Fruit fly (Drosophila melanogaster): ENCODE measurements around the gene bond.

bond gene

DNA sequence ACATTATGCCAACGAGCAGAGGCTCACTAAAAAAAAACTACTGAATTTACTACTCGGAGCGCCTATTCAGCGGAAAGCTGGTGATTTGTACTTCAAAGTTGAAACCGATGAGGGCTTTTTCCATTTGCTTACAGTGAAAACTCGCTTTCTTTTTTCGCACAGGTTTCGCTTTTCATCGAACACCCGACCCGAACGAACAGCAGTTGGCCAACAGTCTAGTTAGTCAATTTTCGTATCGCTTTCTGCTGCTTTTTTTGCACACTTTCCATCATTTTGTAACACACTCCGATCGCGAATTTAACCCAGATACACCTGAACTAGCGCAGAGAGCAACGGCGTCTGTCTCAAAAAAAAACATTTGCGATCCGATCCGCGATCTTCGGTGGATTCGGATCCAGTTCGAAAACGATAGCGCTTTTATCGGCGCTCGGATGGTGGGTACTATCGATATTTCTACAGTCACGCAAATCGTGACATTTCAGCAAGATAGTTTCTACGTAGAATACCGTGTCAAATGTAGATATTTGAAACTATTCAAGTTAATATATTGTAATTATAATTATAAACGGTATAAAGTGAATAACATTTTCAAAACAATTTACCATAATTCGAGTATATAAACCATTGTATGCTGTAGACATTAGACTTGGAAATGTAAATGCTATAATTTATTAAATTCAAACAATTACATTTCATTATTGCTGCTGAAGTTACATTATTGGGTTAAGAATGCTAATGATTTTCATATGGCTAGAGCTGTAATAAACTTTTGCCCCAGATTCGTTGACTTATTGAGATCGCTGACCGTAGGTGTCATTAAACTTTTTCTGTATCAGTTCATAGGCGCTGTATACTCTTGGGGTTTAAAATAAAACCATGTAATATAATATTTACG, 22.0 kb upstream of the bond start, which contains the start of gene CG5346 (continued):
- TF ChIP-seq CG18476 (GFP tag; optimal IDR thresholded peaks at IDR 0.05) (no peak), zen2 (GFP tag; IDR thresholded peaks at IDR 0.05; ENCODE audit: partially characterized antibody) (peak; percentile 36; the same call in 2 of the 3 replicates), lola (GFP tag; optimal IDR thresholded peaks at IDR 0.05) (no peak), CG11504 (tag; optimal IDR thresholded peaks at IDR 0.05) (no peak), row (GFP tag; IDR thresholded peaks at IDR 0.05) (peak; percentile 34; the same call in 2 of the 3 replicates), CG30431 (GFP tag; optimal IDR thresholded peaks at IDR 0.05) (no peak), gsb (GFP tag; IDR thresholded peaks at IDR 0.05) (no peak), bowl (GFP tag; IDR thresholded peaks at IDR 0.05) (no peak), CG10959 (GFP tag; IDR thresholded peaks at IDR 0.05) (no peak), p53 (GFP tag; optimal IDR thresholded peaks at IDR 0.05) (no peak), dm (GFP tag; optimal IDR thresholded peaks at IDR 0.05) (no peak), vnd (GFP tag; IDR thresholded peaks at IDR 0.05; ENCODE audit: partially characterized antibody) (peak; percentile 81), chm (GFP tag; IDR thresholded peaks at IDR 0.05) (no peak; the same call in 1 of the 2 replicates), CG9876 (GFP tag; optimal IDR thresholded peaks at IDR 0.05) (no peak), Bgb (GFP tag; IDR thresholded peaks at IDR 0.05; ENCODE audit: partially characterized antibody) (peak; percentile 95), CG7928 (GFP tag; optimal IDR thresholded peaks at IDR 0.05) (no peak), gcm2 (GFP tag; optimal IDR thresholded peaks at IDR 0.05) (no peak), CG10979 (tag; optimal IDR thresholded peaks at IDR 0.05) (no peak), org-1 (GFP tag; optimal IDR thresholded peaks at IDR 0.05) (no peak), cad (GFP tag; optimal IDR thresholded peaks at IDR 0.05) (no peak), CG11723 (GFP tag; optimal IDR thresholded peaks at IDR 0.05) (no peak), CG14667 (GFP tag; IDR thresholded peaks at IDR 0.05) (no peak), CG8924 (tag; optimal IDR thresholded peaks at IDR 0.05) (no peak), CG1603 (tag; optimal IDR thresholded peaks at IDR 0.05) (peak; percentile 38), nerfin-2 (GFP tag; IDR thresholded peaks at IDR 0.05; ENCODE audit: partially characterized antibody) (peak; percentile 78), CG17802 (tag; optimal IDR thresholded peaks at IDR 0.05) (no peak), HmgD (GFP tag; optimal IDR thresholded peaks at IDR 0.05) (no peak), CG8290 (GFP tag; optimal IDR thresholded peaks at IDR 0.05) (no peak), CG8290 (tag; optimal IDR thresholded peaks at IDR 0.05) (peak in 1 of 2 experiments; percentile 37), CG15514 (GFP tag; optimal IDR thresholded peaks at IDR 0.05) (peak; percentile 99), CG2116 (GFP tag; optimal IDR thresholded peaks at IDR 0.05) (peak; percentile 41), zf30C (GFP tag; optimal IDR thresholded peaks at IDR 0.05) (no peak), Camta (GFP tag; optimal IDR thresholded peaks at IDR 0.05) (no peak), br (optimal IDR thresholded peaks at IDR 0.05) (no peak), MESR4 (GFP tag; optimal IDR thresholded peaks at IDR 0.05) (peak; percentile 14), Dll (GFP tag; IDR thresholded peaks at IDR 0.05; ENCODE audit: partially characterized antibody) (peak; percentile 85), Antp (GFP tag; optimal IDR thresholded peaks at IDR 0.05) (no peak), CG10366 (GFP tag; IDR thresholded peaks at IDR 0.05) (no peak), Pdp1 (GFP tag; optimal IDR thresholded peaks at IDR 0.05) (no peak), sqz (GFP tag; optimal IDR thresholded peaks at IDR 0.05) (peak; percentile 60), Opbp (GFP tag; IDR thresholded peaks at IDR 0.05; ENCODE audit: partially characterized antibody) (peak; percentile 88), BEAF-32 (GFP tag; optimal IDR thresholded peaks at IDR 0.05) (peak; percentile 82), sna (GFP tag; IDR thresholded peaks at IDR 0.05; ENCODE audit: partially characterized antibody) (peak; percentile 47; the same call in 1 of the 2 replicates), CG11093 (GFP tag; IDR thresholded peaks at IDR 0.05) (no peak), CG17359 (tag; optimal IDR thresholded peaks at IDR 0.05) (no peak), CG14860 (GFP tag; IDR thresholded peaks at IDR 0.05; ENCODE audit: partially characterized antibody) (peak; percentile 84), TFAM (GFP tag; optimal IDR thresholded peaks at IDR 0.05) (no peak), CG17912 (GFP tag; optimal IDR thresholded peaks at IDR 0.05) (no peak)

Measured in whole organism, embryonic.